Fruit fly (Drosophila melanogaster) S2 (cell line): ENCODE measurements around the gene CG32320.

ENCODE experiments used
- CG8478 ChIP-seq: fragments of >200 bp; optimal IDR thresholded peaks from 2 replicates; lab custom pipeline; 2018
- CTCF ChIP-seq, 2 experiments: fragments of >200 bp; optimal IDR thresholded peaks; 2 replicates each; lab custom pipeline; 2018

dm6 chr3L:1378098-1378645 lies 20.2 kb upstream of the CG32320 start:
- TF ChIP-seq CG8478: no peak
- TF ChIP-seq CTCF (optimal IDR thresholded peaks at IDR 0.05; lab: Kevin White, UChicago): no peak
